Worm (Caenorhabditis elegans): ENCODE measurements around the gene rgs-11.

Gene rgs-11

DNA sequence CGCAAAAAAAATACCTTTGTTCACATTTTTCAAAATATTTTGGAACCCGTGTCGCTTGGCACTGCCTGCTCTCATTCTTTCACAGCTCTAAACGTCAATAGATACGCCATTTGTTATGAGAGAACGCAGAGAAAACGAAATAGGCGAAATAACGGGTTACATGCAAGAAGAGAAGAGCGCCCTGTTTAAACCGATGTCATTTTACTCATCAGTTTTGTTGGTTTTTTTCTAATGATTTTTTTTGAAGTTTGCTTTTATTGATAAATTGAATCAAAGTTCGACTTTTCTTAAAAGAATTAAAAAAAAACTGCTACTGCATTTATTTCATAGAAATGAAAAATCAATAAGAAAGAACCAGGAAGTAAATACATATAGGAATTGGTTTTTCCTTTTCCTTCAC is 14.4 kb downstream of the rgs-11 start (continued):
- TF ChIP-seq ama-1 (optimal IDR thresholded peaks at IDR 0.05) = peak; percentile 57
- no peak for TF ChIP-seq ama-1 (GFP tag; optimal IDR thresholded peaks at IDR 0.05)
- TF ChIP-seq sdz-38 (tag; optimal IDR thresholded peaks at IDR 0.05) = no peak
- TF ChIP-seq lin-40 (tag; optimal IDR thresholded peaks at IDR 0.05) = peak; percentile 60

DNA sequence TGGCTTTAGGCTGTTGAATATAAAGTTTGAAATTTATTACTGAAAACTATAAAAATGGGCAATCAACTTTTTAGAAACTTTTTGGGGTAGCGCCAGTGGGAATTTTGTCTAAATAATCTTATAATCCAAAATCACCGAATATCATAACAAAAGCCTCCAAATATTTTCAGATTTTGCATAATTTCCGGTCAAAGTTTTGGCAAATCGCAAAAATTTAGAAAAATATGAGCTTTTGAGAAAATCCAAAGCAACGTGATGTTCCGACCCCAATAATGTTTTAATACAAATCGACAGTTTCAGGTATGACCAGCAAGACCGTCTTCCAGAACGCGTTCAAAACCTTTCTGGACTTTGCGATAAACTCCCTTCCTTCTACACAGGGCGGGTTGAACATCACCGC is 15.0 kb downstream of the rgs-11 start, which contains the start of gene emre-1:
TSS of gene emre-1 (plus strand) at position 301 of the 400 bp plus-strand sequence.
- TF ChIP-seq pbrm-1 (GFP tag; IDR thresholded peaks at IDR 0.05) = no peak
- TF ChIP-seq cebp-2 (GFP tag; IDR thresholded peaks at IDR 0.05) = no peak
- no peak for TF ChIP-seq ZK185.1 (tag; optimal IDR thresholded peaks at IDR 0.05; ENCODE audit: poor library complexity, severe bottlenecking)
- no peak for TF ChIP-seq F37B4.10 (GFP tag; IDR thresholded peaks at IDR 0.05)
- no peak for TF ChIP-seq nhr-179 (tag; optimal IDR thresholded peaks at IDR 0.05)
- TF ChIP-seq mel-28 (tag; optimal IDR thresholded peaks at IDR 0.05; ENCODE audit: borderline replicate concordance) = no peak
- no peak for TF ChIP-seq attf-3 (GFP tag; conservative IDR thresholded peaks at IDR 0.05)
- TF ChIP-seq snpc-3.4 (tag; optimal IDR thresholded peaks at IDR 0.05) = no peak
- TF ChIP-seq ekl-4 (GFP tag; IDR thresholded peaks at IDR 0.05) = no peak
- no peak for TF ChIP-seq ceh-79 (tag; optimal IDR thresholded peaks at IDR 0.05)
- no peak for TF ChIP-seq rec-8 (tag; optimal IDR thresholded peaks at IDR 0.05)
- TF ChIP-seq F23B12.7 (tag; optimal IDR thresholded peaks at IDR 0.05; ENCODE audit: insufficient read depth) = no peak
- no peak for TF ChIP-seq Y67H2A.10 (GFP tag; conservative IDR thresholded peaks at IDR 0.05)
- no peak for TF ChIP-seq dpff-1 (tag; optimal IDR thresholded peaks at IDR 0.05)
- no peak for TF ChIP-seq D2030.7 (GFP tag; IDR thresholded peaks at IDR 0.05)
- no peak for TF ChIP-seq bed-2 (GFP tag; IDR thresholded peaks at IDR 0.05)
- TF ChIP-seq mcd-1 (GFP tag; IDR thresholded peaks at IDR 0.05) = no peak
- no peak for TF ChIP-seq die-1 (tag; optimal IDR thresholded peaks at IDR 0.05)
- TF ChIP-seq lin-54 (GFP tag; optimal IDR thresholded peaks at IDR 0.05) = no peak
- no peak for TF ChIP-seq xnd-1 (tag; optimal IDR thresholded peaks at IDR 0.05)

DNA sequence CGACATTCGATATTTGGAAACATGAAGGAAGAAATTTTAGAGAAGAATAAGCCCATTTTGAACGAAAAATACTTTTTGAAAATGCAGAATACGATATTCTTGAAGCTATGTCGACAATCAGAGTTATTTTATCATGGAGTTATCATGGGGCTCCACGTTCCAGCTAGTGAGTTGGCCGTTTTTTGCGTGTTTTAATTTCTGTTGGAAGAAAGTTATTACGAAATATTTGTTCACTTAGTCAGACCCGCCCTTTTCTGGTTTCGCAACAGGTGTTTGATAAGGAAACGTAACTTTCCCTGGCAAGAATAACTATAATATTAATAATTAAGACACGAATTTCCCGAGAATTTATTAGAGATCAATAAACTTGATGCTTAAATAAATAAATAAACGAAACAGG is 17.3 kb downstream of the rgs-11 start:
- TF ChIP-seq let-607 (tag; optimal IDR thresholded peaks at IDR 0.05) = peak; percentile 97 to 98
- TF ChIP-seq nhr-80 (tag; optimal IDR thresholded peaks at IDR 0.05) = peak; percentile 40
- TF ChIP-seq cebp-1 (GFP tag; IDR thresholded peaks at IDR 0.05) = peak; percentile 95
- TF ChIP-seq cebp-1 (tag; optimal IDR thresholded peaks at IDR 0.05) = peak; percentile 90
- peak; percentile 54 for TF ChIP-seq dox-1 (GFP tag; IDR thresholded peaks at IDR 0.05)
- TF ChIP-seq mcd-1 (GFP tag; IDR thresholded peaks at IDR 0.05) = peak; percentile 37; the same call in 1 of the 2 replicates

DNA sequence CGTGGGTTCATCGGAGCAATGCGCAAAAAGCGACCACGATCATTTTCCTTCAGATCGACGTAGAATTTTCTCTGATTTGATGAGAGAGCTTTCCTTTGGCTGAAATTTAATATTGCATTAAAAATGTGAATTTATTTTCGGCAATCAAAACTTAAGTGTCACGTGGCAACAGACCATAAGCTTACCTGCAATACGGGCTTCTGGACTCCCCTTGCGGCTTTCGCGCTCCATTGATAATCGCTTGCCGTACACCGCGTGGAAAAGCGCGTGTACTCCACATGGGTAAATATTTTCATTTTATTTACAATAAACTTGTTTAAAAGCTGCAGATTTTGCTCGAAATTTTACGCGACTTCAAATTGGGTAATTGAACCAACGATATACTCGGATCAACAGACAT is 18.2 kb downstream of the rgs-11 start, which contains the start of gene plp-2:
TSS of gene plp-2 (minus strand) at position 280 of the 400 bp plus-strand sequence.
- TF ChIP-seq cebp-1 (GFP tag; IDR thresholded peaks at IDR 0.05) = no peak
- TF ChIP-seq cebp-1 (tag; optimal IDR thresholded peaks at IDR 0.05) = no peak
- 0 out of 2 replicates have a peak, but pooled peaks have one; percentile 21 for TF ChIP-seq mcd-1 (GFP tag; IDR thresholded peaks at IDR 0.05)
- 0 out of 2 replicates have a peak, but pooled peaks have one; percentile 17 for TF ChIP-seq dox-1 (GFP tag; IDR thresholded peaks at IDR 0.05)

DNA sequence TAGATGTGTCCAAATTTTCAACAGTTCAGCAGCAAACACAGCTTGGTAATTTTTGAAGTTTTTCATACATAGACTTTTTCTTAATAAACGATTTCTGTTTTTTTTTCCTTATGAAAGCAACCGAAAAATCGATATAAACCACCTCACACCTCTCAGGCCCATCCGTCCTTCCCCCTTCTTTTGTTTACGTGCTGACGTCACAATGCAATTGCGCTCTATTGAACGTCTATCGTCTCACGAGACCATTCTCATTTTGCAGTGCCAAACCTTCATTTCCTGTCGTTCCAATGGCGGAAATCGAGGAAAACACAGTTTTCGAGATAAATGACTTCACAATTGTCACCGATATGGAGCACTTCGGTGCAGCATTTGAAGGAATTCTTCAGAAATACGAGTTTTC is 18.9 kb downstream of the rgs-11 start, which contains the start of gene rbg-1:
TSS of gene rbg-1 (plus strand) at position 260 of the 400 bp plus-strand sequence.
- TF ChIP-seq ztf-26 (tag; optimal IDR thresholded peaks at IDR 0.05) (peak; percentile 49), Y67H2A.10 (GFP tag; conservative IDR thresholded peaks at IDR 0.05) (no peak), pbrm-1 (GFP tag; IDR thresholded peaks at IDR 0.05) (peak; percentile 49; the same call in 1 of the 2 replicates), aptf-3 (GFP tag; IDR thresholded peaks at IDR 0.05) (no peak), nfya-1 (tag; optimal IDR thresholded peaks at IDR 0.05; ENCODE audit: borderline replicate concordance, insufficient read depth) (no peak), T26A5.8 (tag; optimal IDR thresholded peaks at IDR 0.05) (no peak), hsf-1 (GFP tag; IDR thresholded peaks at IDR 0.05) (no peak), ztf-18 (tag; optimal IDR thresholded peaks at IDR 0.05) (no peak), efl-1 (GFP tag; optimal IDR thresholded peaks at IDR 0.05) (no peak), hmg-1.2 (GFP tag; IDR thresholded peaks at IDR 0.05) (peak; percentile 18; the same call in 1 of the 2 replicates), ceh-40 (GFP tag; IDR thresholded peaks at IDR 0.05) (no peak), akir-1 (GFP tag; optimal IDR thresholded peaks at IDR 0.05) (no peak), cebp-1 (GFP tag; IDR thresholded peaks at IDR 0.05) (no peak), cebp-1 (tag; optimal IDR thresholded peaks at IDR 0.05) (peak; percentile 78), K12H6.12 (tag; optimal IDR thresholded peaks at IDR 0.05) (peak; percentile 60), zim-3 (tag; optimal IDR thresholded peaks at IDR 0.05) (no peak), chd-7 (tag; optimal IDR thresholded peaks at IDR 0.05) (no peak), let-526 (GFP tag; IDR thresholded peaks at IDR 0.05) (no peak)

All from whole organism, young adult.